Fruit fly (Drosophila melanogaster) whole organism: Measurements from ENCODE around the gene CG32061.

Experiments
- EcR ChIP-seq, 2 experiments: fragments of >200 bp; optimal IDR thresholded peaks; 2 replicates each; lab custom pipeline; 2017; ENCODE audit warnings: missing biosample characterization in 2 of 2, missing genetic modification characterization in 2 of 2, missing genetic modification reagents in 2 of 2
- pan ChIP-seq: fragments of >200 bp; optimal IDR thresholded peaks from 2 replicates; lab custom pipeline; 2017

dm6 chr3L:10428027-10428426 lies 35.6 kb upstream of the CG32061 start:
- TF ChIP-seq EcR (GFP tag; optimal IDR thresholded peaks at IDR 0.05; lab: Kevin White, UChicago): no peak
- no peak for TF ChIP-seq pan (lab: Kevin White, UChicago)
